Fruit fly (Drosophila melanogaster): ENCODE measurements around the gene CkIIalpha-i1.

CkIIalpha-i1 gene

dm6 chr3L:15824537-15824936, 7.8 kb downstream of the CkIIalpha-i1 start (continued):
- no peak for TF ChIP-seq CG14050 (GFP tag; IDR thresholded peaks at IDR 0.05)
- no peak for TF ChIP-seq CG7839 (tag; optimal IDR thresholded peaks at IDR 0.05)
- no peak for TF ChIP-seq peb (GFP tag; IDR thresholded peaks at IDR 0.05)
- no peak for TF ChIP-seq fd102C (GFP tag; optimal IDR thresholded peaks at IDR 0.05)
- no peak for TF ChIP-seq CG12104 (GFP tag; optimal IDR thresholded peaks at IDR 0.05)
- TF ChIP-seq Hey (tag; optimal IDR thresholded peaks at IDR 0.05), result no peak
- TF ChIP-seq Mes4 (GFP tag; optimal IDR thresholded peaks at IDR 0.05), result no peak
- 0 out of 2 replicates have a peak, but pooled peaks have one; percentile 36 for TF ChIP-seq CG1024 (GFP tag; IDR thresholded peaks at IDR 0.05)
- TF ChIP-seq Sin3A (optimal IDR thresholded peaks at IDR 0.05), result no peak
- TF ChIP-seq Opbp (GFP tag; IDR thresholded peaks at IDR 0.05; ENCODE audit: partially characterized antibody), result no peak
- TF ChIP-seq fd64A (GFP tag; optimal IDR thresholded peaks at IDR 0.05), result no peak
- TF ChIP-seq Adf1 (GFP tag; IDR thresholded peaks at IDR 0.05), result no peak; the same call in 1 of the 2 replicates
- TF ChIP-seq jigr1 (GFP tag; IDR thresholded peaks at IDR 0.05), result no peak
- TF ChIP-seq wek (GFP tag; optimal IDR thresholded peaks at IDR 0.05), result no peak
- TF ChIP-seq CG12299 (tag; optimal IDR thresholded peaks at IDR 0.05), result no peak
- no peak for TF ChIP-seq YL-1 (GFP tag; optimal IDR thresholded peaks at IDR 0.05)
- TF ChIP-seq sqz (GFP tag; optimal IDR thresholded peaks at IDR 0.05), result peak; percentile 39
- no peak for TF ChIP-seq jing (GFP tag; optimal IDR thresholded peaks at IDR 0.05)
- no peak for TF ChIP-seq CG4820 (GFP tag; optimal IDR thresholded peaks at IDR 0.05)
- TF ChIP-seq Mad (GFP tag; optimal IDR thresholded peaks at IDR 0.05), result no peak
- TF ChIP-seq nau (GFP tag; optimal IDR thresholded peaks at IDR 0.05), result no peak
- no peak for TF ChIP-seq CG17829 (tag; optimal IDR thresholded peaks at IDR 0.05)
- TF ChIP-seq Ptx1 (GFP tag; IDR thresholded peaks at IDR 0.05), result no peak
- TF ChIP-seq klu (GFP tag; IDR thresholded peaks at IDR 0.05), result no peak
- TF ChIP-seq Antp (GFP tag; optimal IDR thresholded peaks at IDR 0.05), result no peak
- peak; percentile 29 for TF ChIP-seq CG15601 (tag; optimal IDR thresholded peaks at IDR 0.05)
- TF ChIP-seq gsb (GFP tag; IDR thresholded peaks at IDR 0.05), result no peak
- TF ChIP-seq Dref (GFP tag; IDR thresholded peaks at IDR 0.05), result no peak
- peak; percentile 46 for TF ChIP-seq sd (tag; optimal IDR thresholded peaks at IDR 0.05)
- peak in 1 of 2 experiments; percentile 96 for TF ChIP-seq Pdp1 (GFP tag; optimal IDR thresholded peaks at IDR 0.05)
- TF ChIP-seq eve (GFP tag; optimal IDR thresholded peaks at IDR 0.05), result no peak
- TF ChIP-seq gsb-n (tag; optimal IDR thresholded peaks at IDR 0.05), result no peak
- TF ChIP-seq Drgx (GFP tag; IDR thresholded peaks at IDR 0.05), result peak; percentile 57
- no peak for TF ChIP-seq da (GFP tag; optimal IDR thresholded peaks at IDR 0.05)
- peak; percentile 68 for TF ChIP-seq CG15479 (GFP tag; optimal IDR thresholded peaks at IDR 0.05)
- no peak for TF ChIP-seq fd3F (GFP tag; optimal IDR thresholded peaks at IDR 0.05)
- TF ChIP-seq CG10654 (GFP tag; optimal IDR thresholded peaks at IDR 0.05), result no peak
- TF ChIP-seq CG8359 (GFP tag; optimal IDR thresholded peaks at IDR 0.05; ENCODE audit: borderline replicate concordance), result no peak
- no peak for TF ChIP-seq CG4854 (GFP tag; optimal IDR thresholded peaks at IDR 0.05)
- TF ChIP-seq unpg (GFP tag; optimal IDR thresholded peaks at IDR 0.05), result no peak
- TF ChIP-seq ftz-f1 (GFP tag; optimal IDR thresholded peaks at IDR 0.05), result peak; percentile 39
- no peak for TF ChIP-seq Deaf1 (tag; optimal IDR thresholded peaks at IDR 0.05)
- no peak for TF ChIP-seq pan (optimal IDR thresholded peaks at IDR 0.05)
- no peak for TF ChIP-seq pan (GFP tag; optimal IDR thresholded peaks at IDR 0.05 in 1 of 2, IDR thresholded peaks at IDR 0.05 in 1 of 2)
- TF ChIP-seq CG1832 (GFP tag; optimal IDR thresholded peaks at IDR 0.05), result no peak
- peak; percentile 2 for TF ChIP-seq CG10979 (tag; optimal IDR thresholded peaks at IDR 0.05)
- TF ChIP-seq slbo (GFP tag; IDR thresholded peaks at IDR 0.05), result peak; percentile 25; the same call in 1 of the 2 replicates
- no peak for TF ChIP-seq Camta (GFP tag; optimal IDR thresholded peaks at IDR 0.05)
- no peak for TF ChIP-seq cwo (GFP tag; optimal IDR thresholded peaks at IDR 0.05)
- TF ChIP-seq CG4360 (GFP tag; IDR thresholded peaks at IDR 0.05), result no peak
- no peak for TF ChIP-seq CG8924 (tag; optimal IDR thresholded peaks at IDR 0.05)
- peak; percentile 15 for TF ChIP-seq Med (GFP tag)
